Worm (Caenorhabditis elegans): ENCODE data around the gene col-37.

- TF ChIP-seq nhr-25 (tag; optimal IDR thresholded peaks at IDR 0.05) (no peak), mbf-1 (tag; optimal IDR thresholded peaks at IDR 0.05) (no peak), unc-62 (GFP tag; optimal IDR thresholded peaks at IDR 0.05) (no peak), unc-55 (GFP tag; optimal IDR thresholded peaks at IDR 0.05) (peak; percentile 18), ceh-16 (tag; optimal IDR thresholded peaks at IDR 0.05) (no peak), ama-1 (optimal IDR thresholded peaks at IDR 0.05) (no peak), nhr-21 (tag; optimal IDR thresholded peaks at IDR 0.05) (no peak), nhr-11 (tag; optimal IDR thresholded peaks at IDR 0.05) (no peak), nhr-10 (tag; optimal IDR thresholded peaks at IDR 0.05) (no peak), sma-3 (GFP tag; optimal IDR thresholded peaks at IDR 0.05) (no peak)
Observed at ce11 chrV:12167653-12168052, at the start of gene col-37.
